Worm (Caenorhabditis elegans) whole organism, L3 larva: ENCODE measurements around the gene lys-4.

Source experiments
- nhr-237 ChIP-seq: fragments of 150-350 bp; optimal IDR thresholded peaks from 2 replicates; lab custom pipeline; 2014; ENCODE audit warnings: missing biosample characterization, missing genetic modification characterization
- nhr-76 ChIP-seq: fragments of 150-350 bp; sonication (generic microtip); optimal IDR thresholded peaks from 5 replicates; lab custom pipeline; 2014; ENCODE audit warnings: missing biosample characterization, missing genetic modification characterization
- skn-1 ChIP-seq: fragments of 150-350 bp; optimal IDR thresholded peaks from 2 replicates; lab custom pipeline; 2014; ENCODE audit warnings: missing biosample characterization, missing genetic modification characterization

DNA sequence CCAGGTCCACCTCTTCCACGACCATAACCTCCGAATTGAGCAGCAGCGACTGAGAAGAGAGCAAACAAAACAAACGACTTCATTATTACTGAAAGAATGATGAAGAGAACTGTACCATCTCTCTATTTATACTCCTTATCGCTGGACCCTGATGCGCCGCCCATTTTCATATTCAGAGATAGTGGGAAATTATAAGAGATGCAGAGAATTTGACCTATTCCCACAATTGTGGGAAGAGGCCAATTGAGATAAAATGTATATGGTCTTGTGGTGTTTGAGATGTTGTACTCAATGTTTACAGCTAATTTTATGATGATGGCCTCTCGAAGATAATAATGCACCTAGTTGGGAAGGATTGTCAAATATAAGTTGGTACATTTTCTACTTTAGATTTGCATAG lies 17.9 kb upstream of the lys-4 start, which contains the start of gene ttr-50:
- TF ChIP-seq nhr-76 (tag; lab: Kevin White, UChicago) (no peak), skn-1 (tag; lab: Kevin White, UChicago) (no peak), nhr-237 (no peak)
